Fruit fly (Drosophila melanogaster) whole organism, prepupa: Measurements from ENCODE around the gene SamDC.

Experiments
- Blimp-1 ChIP-seq: fragments of 200-800 bp; sonication (Bioruptor generic); optimal IDR thresholded peaks from 3 replicates; lab custom pipeline; 2017; ENCODE audit warnings: missing biosample characterization, missing genetic modification characterization, mild to moderate bottlenecking, moderate library complexity, missing genetic modification reagents
- CG10669 ChIP-seq: fragments of 200-800 bp; sonication (Bioruptor generic); optimal IDR thresholded peaks from 3 replicates; lab custom pipeline; 2018; ENCODE audit warnings: missing biosample characterization, mild to moderate bottlenecking, missing genetic modification characterization, moderate library complexity
- CG11902 ChIP-seq: fragments of 200-800 bp; sonication (Bioruptor generic); optimal IDR thresholded peaks from 3 replicates; lab custom pipeline; 2016; ENCODE audit warnings: missing biosample characterization, missing genetic modification characterization
- CG1621 ChIP-seq: fragments of 200-800 bp; sonication (Bioruptor generic); optimal IDR thresholded peaks from 3 replicates; lab custom pipeline; 2018; ENCODE audit warnings: missing biosample characterization, mild to moderate bottlenecking, missing genetic modification characterization
- CG16779 ChIP-seq: fragments of 200-800 bp; sonication (Bioruptor generic); optimal IDR thresholded peaks from 3 replicates; lab custom pipeline; 2017; ENCODE audit warnings: missing biosample characterization, mild to moderate bottlenecking, missing genetic modification characterization
- CG31627 ChIP-seq: fragments of 200-800 bp; sonication (Bioruptor generic); optimal IDR thresholded peaks from 3 replicates; lab custom pipeline; 2016; ENCODE audit warnings: missing biosample characterization, missing genetic modification characterization
- CG32006 ChIP-seq: fragments of 200-800 bp; sonication (Bioruptor generic); optimal IDR thresholded peaks from 3 replicates; lab custom pipeline; 2017; ENCODE audit warnings: missing biosample characterization, mild to moderate bottlenecking, missing genetic modification characterization
- CG3919 ChIP-seq: fragments of 200-800 bp; sonication (Bioruptor generic); optimal IDR thresholded peaks from 3 replicates; lab custom pipeline; 2016; ENCODE audit warnings: missing biosample characterization, missing genetic modification characterization
- CG6276 ChIP-seq: fragments of 200-800 bp; sonication (Bioruptor generic); optimal IDR thresholded peaks from 2 replicates; lab custom pipeline; 2017; ENCODE audit warnings: missing biosample characterization, mild to moderate bottlenecking, missing genetic modification characterization
- CG6792 ChIP-seq: fragments of 200-800 bp; sonication (Bioruptor generic); optimal IDR thresholded peaks from 3 replicates; lab custom pipeline; 2016; ENCODE audit warnings: missing biosample characterization, missing genetic modification characterization
- CG6808 ChIP-seq: fragments of 200-800 bp; sonication (Bioruptor generic); optimal IDR thresholded peaks from 3 replicates; lab custom pipeline; 2017; ENCODE audit warnings: missing biosample characterization, missing genetic modification characterization, mild to moderate bottlenecking, moderate library complexity, missing genetic modification reagents
- CG6854 ChIP-seq: fragments of 200-800 bp; sonication (Bioruptor generic); optimal IDR thresholded peaks from 2 replicates; lab custom pipeline; 2017; ENCODE audit warnings: missing biosample characterization, mild to moderate bottlenecking, missing genetic modification characterization
- CG8119 ChIP-seq: fragments of 200-800 bp; sonication (Bioruptor generic); IDR thresholded peaks from 3 replicates; pipeline ENCODE4 v1.3.6; 2022; ENCODE audit warnings: missing biosample characterization, missing genetic modification characterization
- CG8319 ChIP-seq: fragments of 200-800 bp; sonication (Bioruptor generic); optimal IDR thresholded peaks from 3 replicates; lab custom pipeline; 2016; ENCODE audit warnings: missing biosample characterization, missing genetic modification characterization
- CG8632 ChIP-seq: fragments of 200-800 bp; sonication (Bioruptor generic); optimal IDR thresholded peaks from 3 replicates; lab custom pipeline; 2016; ENCODE audit warnings: missing biosample characterization, missing genetic modification characterization
- CG9139 ChIP-seq: fragments of 200-800 bp; sonication (Bioruptor generic); optimal IDR thresholded peaks from 3 replicates; lab custom pipeline; 2017; ENCODE audit warnings: missing biosample characterization, mild to moderate bottlenecking, missing genetic modification characterization
- Eip75B ChIP-seq: fragments of 200-800 bp; sonication (Bioruptor generic); optimal IDR thresholded peaks from 3 replicates; lab custom pipeline; 2016; ENCODE audit warnings: missing biosample characterization, missing genetic modification characterization
- Eip78C ChIP-seq: fragments of 200-800 bp; sonication (Bioruptor generic); peaks from one replicate; lab custom pipeline; 2016; ENCODE audit warnings: missing biosample characterization, missing genetic modification characterization
- Eip93F ChIP-seq: fragments of 200-800 bp; sonication (Bioruptor generic); optimal IDR thresholded peaks from 2 replicates; lab custom pipeline; 2016; ENCODE audit warnings: missing biosample characterization, mild to moderate bottlenecking, missing genetic modification characterization
- Ets21C ChIP-seq: fragments of 200-800 bp; sonication (Bioruptor generic); optimal IDR thresholded peaks from 3 replicates; lab custom pipeline; 2016; ENCODE audit warnings: missing biosample characterization, missing genetic modification characterization
- Ets96B ChIP-seq: fragments of 200-800 bp; optimal IDR thresholded peaks from 2 replicates; lab custom pipeline; 2019; ENCODE audit warnings: missing biosample characterization, mild to moderate bottlenecking, missing genetic modification characterization, moderate library complexity
- Gug ChIP-seq: fragments of 200-800 bp; sonication (Bioruptor generic); IDR thresholded peaks from 2 replicates; pipeline ENCODE4 v1.3.6; 2022; ENCODE audit warnings: missing biosample characterization, missing genetic modification characterization
- Lpt ChIP-seq: fragments of 200-800 bp; sonication (Bioruptor generic); optimal IDR thresholded peaks from 3 replicates; lab custom pipeline; 2016; ENCODE audit warnings: missing biosample characterization, missing genetic modification characterization
- Met ChIP-seq: fragments of 200-800 bp; sonication (Bioruptor generic); optimal IDR thresholded peaks from 3 replicates; lab custom pipeline; 2016; ENCODE audit warnings: missing biosample characterization, missing genetic modification characterization
- OdsH ChIP-seq: fragments of 200-800 bp; sonication (Bioruptor generic); optimal IDR thresholded peaks from 3 replicates; lab custom pipeline; 2016; ENCODE audit warnings: missing biosample characterization, missing genetic modification characterization
- Smox ChIP-seq: fragments of 200-800 bp; sonication (Bioruptor generic); optimal IDR thresholded peaks from 3 replicates; lab custom pipeline; 2016; ENCODE audit warnings: missing biosample characterization, missing genetic modification characterization
- Sox102F ChIP-seq: fragments of 200-800 bp; sonication (Bioruptor generic); optimal IDR thresholded peaks from 2 replicates; lab custom pipeline; 2016; ENCODE audit warnings: missing biosample characterization, mild to moderate bottlenecking, missing genetic modification characterization
- Sox14 ChIP-seq: fragments of 200-800 bp; sonication (Bioruptor generic); optimal IDR thresholded peaks from 3 replicates; lab custom pipeline; 2016; ENCODE audit warnings: missing biosample characterization, missing genetic modification characterization
- Sox15 ChIP-seq: fragments of 200-800 bp; sonication (Bioruptor generic); optimal IDR thresholded peaks from 3 replicates; lab custom pipeline; 2016; ENCODE audit warnings: missing biosample characterization, missing genetic modification characterization
- achi ChIP-seq: fragments of 200-800 bp; sonication (Bioruptor generic); optimal IDR thresholded peaks from 3 replicates; lab custom pipeline; 2016; ENCODE audit warnings: missing biosample characterization, missing genetic modification characterization
- acj6 ChIP-seq: fragments of 200-800 bp; sonication (Bioruptor generic); optimal IDR thresholded peaks from 3 replicates; lab custom pipeline; 2016; ENCODE audit warnings: missing biosample characterization, missing genetic modification characterization
- dac ChIP-seq: fragments of 200-800 bp; sonication (Bioruptor generic); optimal IDR thresholded peaks from 2 replicates; lab custom pipeline; 2017; ENCODE audit warnings: missing biosample characterization, mild to moderate bottlenecking, missing genetic modification characterization
- eg ChIP-seq: fragments of 200-800 bp; sonication (Bioruptor generic); IDR thresholded peaks from 3 replicates; pipeline ENCODE4 v1.3.6; 2022; ENCODE audit warnings: missing biosample characterization, missing genetic modification characterization
- esn ChIP-seq: fragments of 200-800 bp; sonication (Bioruptor generic); optimal IDR thresholded peaks from 2 replicates; lab custom pipeline; 2016; ENCODE audit warnings: missing biosample characterization, mild to moderate bottlenecking, missing genetic modification characterization, moderate library complexity
- fd85E ChIP-seq: fragments of 200-800 bp; sonication (Bioruptor generic); optimal IDR thresholded peaks from 3 replicates; lab custom pipeline; 2016; ENCODE audit warnings: missing biosample characterization, missing genetic modification characterization
- fkh ChIP-seq: fragments of 200-800 bp; sonication (Bioruptor generic); optimal IDR thresholded peaks from 3 replicates; lab custom pipeline; 2017; ENCODE audit warnings: missing biosample characterization, mild to moderate bottlenecking, missing genetic modification characterization, moderate library complexity
- lz ChIP-seq: fragments of 200-800 bp; sonication (Bioruptor generic); optimal IDR thresholded peaks from 3 replicates; lab custom pipeline; 2016; ENCODE audit warnings: missing biosample characterization, missing genetic modification characterization
- net ChIP-seq: fragments of 200-800 bp; sonication (Bioruptor generic); optimal IDR thresholded peaks from 3 replicates; lab custom pipeline; 2016; ENCODE audit warnings: missing biosample characterization, missing genetic modification characterization
- pdm3 ChIP-seq: fragments of 200-800 bp; sonication (Bioruptor generic); optimal IDR thresholded peaks from 3 replicates; lab custom pipeline; 2016; ENCODE audit warnings: missing biosample characterization, missing genetic modification characterization
- salr ChIP-seq, 2 experiments: fragments of 200-800 bp; sonication (Bioruptor generic); optimal IDR thresholded peaks; 3 replicates each; lab custom pipeline; 2016 to 2018; ENCODE audit warnings: missing biosample characterization in 2 of 2, missing genetic modification characterization in 2 of 2, mild to moderate bottlenecking in 1 of 2
- svp ChIP-seq: fragments of 200-800 bp; sonication (Bioruptor generic); peaks from one replicate; lab custom pipeline; 2016; ENCODE audit warnings: missing biosample characterization, missing genetic modification characterization
- topi ChIP-seq: fragments of 200-800 bp; sonication (Bioruptor generic); optimal IDR thresholded peaks from 3 replicates; lab custom pipeline; 2016; ENCODE audit warnings: missing biosample characterization, missing genetic modification characterization
- vri ChIP-seq: fragments of 200-800 bp; sonication (Bioruptor generic); optimal IDR thresholded peaks from 3 replicates; lab custom pipeline; 2016; ENCODE audit warnings: missing biosample characterization, mild to moderate bottlenecking, missing genetic modification characterization

Gene SamDC

DNA sequence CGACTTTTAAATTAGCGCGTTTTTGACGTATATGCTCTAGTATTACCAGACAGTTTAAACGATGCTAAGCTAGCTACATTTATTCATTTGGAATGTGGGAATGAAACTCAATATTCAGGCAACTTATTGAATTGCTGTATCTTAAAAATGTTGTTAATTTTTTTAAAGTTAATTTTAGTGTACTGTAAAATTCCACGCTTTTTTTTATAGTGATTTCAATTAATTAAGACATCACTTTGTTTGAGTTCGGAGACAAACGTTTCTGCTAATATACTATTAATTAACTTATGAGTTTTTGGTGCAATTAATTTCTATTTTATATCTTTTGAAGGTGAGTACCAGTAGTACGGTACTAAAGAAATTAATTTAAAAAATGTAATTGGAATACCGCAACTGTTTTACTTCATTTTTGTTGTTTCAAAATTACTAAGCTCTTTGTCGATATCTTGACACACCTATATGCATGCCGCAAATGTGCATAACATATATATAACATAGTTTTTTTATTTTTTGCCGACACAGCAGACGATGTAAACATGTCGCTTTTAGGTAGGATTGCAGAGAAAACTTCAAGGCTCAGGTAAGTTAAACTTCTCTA is 47.0 kb downstream of the SamDC start, which contains the start of the genes Cdk1 and mRpS7 (continued):
- TF ChIP-seq CG8119 (GFP tag; lab: Robert Waterston, UW) (peak; percentile 79; the same call in 2 of the 3 replicates), CG10669 (GFP tag; lab: Kevin White, UChicago) (peak; percentile 67), lz (GFP tag; lab: Kevin White, UChicago) (peak; percentile 61), vri (GFP tag; lab: Kevin White, UChicago) (no peak), Eip93F (GFP tag; lab: Kevin White, UChicago) (no peak), CG32006 (no peak), Ets21C (GFP tag; lab: Kevin White, UChicago) (peak; percentile 59), CG11902 (GFP tag; lab: Kevin White, UChicago) (peak; percentile 56), achi (GFP tag; lab: Kevin White, UChicago) (peak; percentile 63), topi (GFP tag; lab: Kevin White, UChicago) (peak; percentile 74)

DNA sequence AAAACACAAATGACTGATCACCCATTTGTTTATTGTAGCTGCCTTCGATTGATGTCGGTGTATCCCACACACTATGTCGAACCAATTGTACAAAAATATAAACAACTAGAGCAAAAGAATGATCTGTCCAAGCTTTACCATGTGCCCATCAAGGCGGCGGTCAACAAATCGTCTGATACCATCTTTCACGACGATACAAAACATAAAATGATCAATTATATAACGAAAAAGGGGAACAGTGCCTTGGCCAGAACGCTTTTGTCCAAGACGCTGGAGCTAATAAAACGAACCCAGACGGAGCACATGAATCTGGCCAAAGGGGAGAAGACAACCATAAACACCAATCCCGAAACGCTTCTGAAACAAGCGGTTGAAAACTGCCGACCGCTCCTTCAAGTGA is 47.6 kb downstream of the SamDC start:
- TF ChIP-seq Eip75B (GFP tag; lab: Kevin White, UChicago) (no peak), fd85E (GFP tag; lab: Kevin White, UChicago) (no peak), eg (no peak), Sox14 (no peak), CG31627 (GFP tag; lab: Kevin White, UChicago) (no peak), CG6808 (GFP tag; lab: Kevin White, UChicago) (no peak), svp (GFP tag; lab: Kevin White, UChicago) (no peak), CG3919 (GFP tag; lab: Kevin White, UChicago) (no peak), Gug (GFP tag; lab: Robert Waterston, UW) (no peak)

DNA sequence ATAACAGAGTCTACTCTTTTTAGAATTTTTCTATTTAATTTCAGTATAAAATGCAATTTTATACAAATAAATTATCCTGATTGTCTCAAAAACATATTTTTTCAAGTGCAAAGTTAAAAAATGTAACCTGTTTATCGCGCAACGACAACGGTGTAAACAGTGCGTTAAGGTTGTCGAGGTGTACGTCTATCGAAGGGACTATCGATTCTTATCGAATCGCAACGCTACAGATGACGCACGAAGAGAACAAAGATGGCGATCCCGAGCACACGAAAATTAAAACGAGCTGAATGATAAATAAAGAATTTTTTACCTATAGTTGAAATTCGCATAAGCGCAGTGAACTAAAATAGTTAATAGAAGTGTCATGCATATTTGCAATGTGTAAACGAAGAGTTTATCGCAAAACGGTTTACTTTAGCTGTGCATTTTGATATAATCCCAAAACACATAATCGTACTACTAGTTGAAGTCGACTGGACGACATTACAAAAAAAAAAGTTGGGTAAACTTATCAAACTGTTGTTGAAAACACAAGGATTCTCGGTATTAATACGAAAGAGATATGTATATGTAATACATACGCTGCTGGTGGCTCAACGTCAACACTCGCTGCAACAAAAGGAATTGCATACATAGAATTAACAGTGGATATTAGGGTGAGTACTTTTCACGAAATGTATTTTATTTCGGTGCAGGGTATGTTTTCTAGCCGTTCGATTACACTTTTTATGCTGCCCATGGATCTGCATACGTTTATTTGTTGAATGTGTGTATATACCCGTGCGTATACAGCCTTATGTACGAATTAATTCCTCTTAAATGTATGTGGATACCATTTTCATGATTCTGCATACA is 48.8 kb downstream of the SamDC start, which contains the start of gene da:
Gene da (plus strand): TSS at position 237 of the 858 bp plus-strand sequence.
- TF ChIP-seq Sox102F (peak; percentile 4), Eip93F (GFP tag; lab: Kevin White, UChicago) (peak; percentile 21), Blimp-1 (GFP tag; lab: Kevin White, UChicago) (peak; percentile 17), CG16779 (no peak), Sox14 (peak; percentile 80), topi (GFP tag; lab: Kevin White, UChicago) (peak; percentile 44), CG11902 (GFP tag; lab: Kevin White, UChicago) (peak; percentile 11), OdsH (GFP tag; lab: Kevin White, UChicago) (peak; percentile 58), esn (GFP tag; lab: Kevin White, UChicago) (peak; percentile 66), fd85E (GFP tag; lab: Kevin White, UChicago) (no peak), fkh (peak; percentile 47), CG1621 (tag; lab: Kevin White, UChicago) (no peak), CG6808 (GFP tag; lab: Kevin White, UChicago) (no peak), Met (GFP tag; lab: Kevin White, UChicago) (peak; percentile 62), Eip75B (GFP tag; lab: Kevin White, UChicago) (peak; percentile 67), CG31627 (GFP tag; lab: Kevin White, UChicago) (peak; percentile 58), Ets96B (peak; percentile 24), CG8119 (GFP tag; lab: Robert Waterston, UW) (no peak; the same call in 2 of the 3 replicates), CG9139 (GFP tag; lab: Kevin White, UChicago) (no peak), Ets21C (GFP tag; lab: Kevin White, UChicago) (peak; percentile 12), dac (GFP tag; lab: Kevin White, UChicago) (peak; percentile 8), Smox (GFP tag; lab: Kevin White, UChicago) (peak; percentile 56), acj6 (GFP tag; lab: Kevin White, UChicago) (peak; percentile 38), salr (GFP tag; optimal IDR thresholded peaks at IDR 0.05; lab: Kevin White, UChicago) (peak in 1 of 2 experiments; percentile 28), Sox15 (peak; percentile 5), CG6276 (no peak), eg (no peak; the same call in 1 of the 3 replicates), CG6854 (GFP tag; lab: Kevin White, UChicago) (no peak), CG8632 (GFP tag; lab: Kevin White, UChicago) (no peak), Lpt (GFP tag; lab: Kevin White, UChicago) (no peak), pdm3 (GFP tag; lab: Kevin White, UChicago) (peak; percentile 73), Eip78C (GFP tag; lab: Kevin White, UChicago) (peak; percentile 73), CG6792 (GFP tag; lab: Kevin White, UChicago) (peak; percentile 36), net (GFP tag; lab: Kevin White, UChicago) (peak; percentile 23), CG8319 (GFP tag; lab: Kevin White, UChicago) (no peak), CG3919 (GFP tag; lab: Kevin White, UChicago) (no peak)
